Fruit fly (Drosophila melanogaster) S2 (cell line): ENCODE data around the gene cdm.

ENCODE experiments used
- CG8478 ChIP-seq: fragments of >200 bp; optimal IDR thresholded peaks from 2 replicates; lab custom pipeline; 2018
- CTCF ChIP-seq, 2 experiments: fragments of >200 bp; optimal IDR thresholded peaks; 2 replicates each; lab custom pipeline; 2018

- no peak for TF ChIP-seq CG8478 (lab: Kevin White, UChicago)
- TF ChIP-seq CTCF (optimal IDR thresholded peaks at IDR 0.05; lab: Kevin White, UChicago): no peak
Observed at dm6 chr3R:18188702-18189125, 5.4 kb upstream of the cdm start, which contains the start of the genes CG12321 and MED17.
